Fruit fly (Drosophila melanogaster): Measurements from ENCODE around the gene byn.

DNA sequence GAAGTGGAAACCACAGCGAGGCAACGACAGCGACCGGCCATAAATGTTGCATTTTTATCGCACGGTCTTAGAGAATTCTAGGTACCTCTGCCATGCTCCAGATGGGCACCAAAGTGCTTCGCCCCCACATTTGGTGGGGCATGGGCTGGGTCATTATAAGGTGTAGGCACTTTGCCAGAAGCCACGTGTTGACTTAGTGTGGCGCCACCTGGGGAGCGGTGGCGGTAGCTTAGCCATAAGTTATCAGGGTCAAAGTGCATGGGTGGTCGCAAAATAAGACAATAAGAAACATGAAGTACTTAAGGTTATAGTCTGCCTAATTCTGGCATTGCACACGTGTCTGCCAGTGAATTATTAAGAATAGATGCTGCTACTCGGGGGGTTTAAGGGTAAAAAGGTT lies 34.7 kb upstream of the byn start:
- TF ChIP-seq Myc (optimal IDR thresholded peaks at IDR 0.05) = no peak
- TF ChIP-seq insv (optimal IDR thresholded peaks at IDR 0.05) = no peak
- no peak for TF ChIP-seq psq (optimal IDR thresholded peaks at IDR 0.05)
- TF ChIP-seq h (optimal IDR thresholded peaks at IDR 0.05) = no peak
- no peak for TF ChIP-seq Sin3A (optimal IDR thresholded peaks at IDR 0.05)
